Worm (Caenorhabditis elegans) whole organism, early embryonic: Measurements from ENCODE around the gene sru-16.

ENCODE experiments used
- B0310.2 ChIP-seq: sonication (generic microtip); optimal IDR thresholded peaks from 2 replicates; lab custom pipeline; 2016; ENCODE audit warnings: mild to moderate bottlenecking, missing genetic modification characterization, missing compliant biosample characterization
- F13C5.2 ChIP-seq: sonication (generic microtip); optimal IDR thresholded peaks from 2 replicates; lab custom pipeline; 2017; ENCODE audit warnings: mild to moderate bottlenecking, missing genetic modification characterization, inconsistent platforms, missing compliant biosample characterization
- aly-1 ChIP-seq: sonication (generic microtip); optimal IDR thresholded peaks from 2 replicates; lab custom pipeline; 2016; ENCODE audit warnings: missing genetic modification characterization, missing compliant biosample characterization
- ama-1 ChIP-seq: fragments of 150-350 bp; optimal IDR thresholded peaks from 2 replicates; lab custom pipeline; 2014
- ceh-13 ChIP-seq: fragments of 200-800 bp; sonication (Bioruptor generic); optimal IDR thresholded peaks from 2 replicates; lab custom pipeline; 2018; ENCODE audit warnings: mild to moderate bottlenecking, missing genetic modification characterization, missing compliant biosample characterization
- ceh-36 ChIP-seq: sonication (generic microtip); optimal IDR thresholded peaks from 2 replicates; lab custom pipeline; 2016; ENCODE audit warnings: missing genetic modification characterization, inconsistent platforms, missing compliant biosample characterization
- hmbx-1 ChIP-seq: sonication (generic microtip); optimal IDR thresholded peaks from 2 replicates; lab custom pipeline; 2016; ENCODE audit warnings: mild to moderate bottlenecking, missing genetic modification characterization, missing compliant biosample characterization
- hmg-4 ChIP-seq: fragments of 200-800 bp; sonication (Bioruptor generic); optimal IDR thresholded peaks from 2 replicates; lab custom pipeline; 2018; ENCODE audit warnings: mild to moderate bottlenecking, missing genetic modification characterization, missing compliant biosample characterization
- pes-1 ChIP-seq: fragments of 200-800 bp; sonication (Bioruptor generic); IDR thresholded peaks from 2 replicates; pipeline ENCODE4 v1.3.6; 2022; ENCODE audit warnings: missing genetic modification reagents, missing genetic modification characterization, missing compliant biosample characterization
- sea-1 ChIP-seq: fragments of 200-800 bp; sonication (Bioruptor generic); conservative IDR thresholded peaks from 2 replicates; pipeline ENCODE4 v1.3.6; 2022; ENCODE audit warnings: missing genetic modification characterization, missing compliant biosample characterization
- tbx-11 ChIP-seq: fragments of 200-800 bp; sonication (Bioruptor generic); IDR thresholded peaks from 2 replicates; pipeline ENCODE4 v1.3.6; 2022; ENCODE audit warnings: missing genetic modification characterization, missing compliant biosample characterization
- tra-4 ChIP-seq: sonication (generic microtip); optimal IDR thresholded peaks from 2 replicates; lab custom pipeline; 2017; ENCODE audit warnings: missing genetic modification characterization, missing compliant biosample characterization

DNA sequence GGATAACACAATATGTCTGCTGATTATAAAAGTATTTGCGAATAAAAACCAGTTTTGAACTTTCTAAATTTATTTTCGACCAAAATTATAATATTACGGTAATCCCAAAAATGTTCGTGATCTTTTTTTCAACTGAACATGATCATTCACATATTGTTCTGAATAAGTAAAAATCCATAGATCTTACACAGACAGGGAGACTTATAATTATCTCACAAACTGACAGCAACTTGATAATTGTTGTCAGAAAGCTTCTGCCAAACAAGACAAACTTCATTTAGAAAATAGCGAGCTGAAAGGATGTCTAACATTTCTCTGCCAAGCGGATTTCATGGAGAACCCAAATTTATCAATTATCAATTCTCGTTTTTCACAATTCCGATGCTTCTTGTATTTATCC lies 47.4 kb downstream of the sru-16 start, which contains the start of gene sru-21:
- TF ChIP-seq sea-1 (no peak), hmg-4 (GFP tag; lab: Kevin White, UChicago) (no peak), F13C5.2 (tag; lab: Kevin White, UChicago) (no peak), ama-1 (lab: Kevin White, UChicago) (no peak), ceh-13 (GFP tag; lab: Kevin White, UChicago) (no peak), tbx-11 (GFP tag; lab: Robert Waterston, UW) (no peak), tra-4 (no peak), hmbx-1 (tag; lab: Kevin White, UChicago) (no peak), pes-1 (GFP tag; lab: Robert Waterston, UW) (no peak), aly-1 (tag; lab: Kevin White, UChicago) (no peak), B0310.2 (tag; lab: Kevin White, UChicago) (no peak), ceh-36 (tag; lab: Kevin White, UChicago) (no peak)
